Worm (Caenorhabditis elegans) whole organism, L4 larva: ENCODE results near the gene H02F09.3.

Experiments used
- dpl-1 ChIP-seq: fragments of 150-350 bp; optimal IDR thresholded peaks from 2 replicates; lab custom pipeline; 2014; ENCODE audit warnings: missing biosample characterization, missing genetic modification reagents, missing genetic modification characterization
- lin-15B ChIP-seq: fragments of 150-350 bp; sonication (generic microtip); optimal IDR thresholded peaks from 3 replicates; lab custom pipeline; 2014; ENCODE audit warnings: missing biosample characterization, missing genetic modification characterization
- lin-29 ChIP-seq: fragments of 200-800 bp; sonication (Bioruptor generic); IDR thresholded peaks from 2 replicates; pipeline ENCODE4 v1.3.6; 2022; ENCODE audit warnings: missing genetic modification reagents, missing genetic modification characterization, missing compliant biosample characterization
- mdl-1 ChIP-seq, 2 experiments: fragments of 150-350 bp in 1 of 2; sonication (generic microtip) in 1 of 2; optimal IDR thresholded peaks; 2 replicates each; lab custom pipeline; 2014 to 2017; ENCODE audit warnings: missing biosample characterization in 2 of 2, missing genetic modification characterization in 2 of 2

DNA sequence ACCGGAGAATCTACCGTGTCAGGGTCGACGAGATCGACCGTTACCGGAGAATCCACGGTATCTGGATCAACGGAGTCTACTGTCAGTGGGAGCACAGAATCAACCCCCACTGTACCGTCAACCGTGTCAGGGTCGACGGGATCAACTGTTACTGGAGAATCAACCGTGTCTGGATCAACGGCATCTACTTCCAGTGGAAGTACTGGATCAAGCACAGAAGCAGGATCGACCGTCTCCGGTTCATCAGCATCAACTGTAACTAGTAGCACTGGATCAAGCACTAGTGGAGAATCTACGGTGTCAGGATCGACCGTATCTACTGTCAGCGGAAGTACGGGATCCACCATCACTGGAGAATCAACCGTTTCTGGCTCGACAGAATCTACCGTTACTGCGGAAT lies 3.5 kb downstream of the H02F09.3 start, which contains the start of gene H02F09.2:
- TF ChIP-seq lin-29 (GFP tag; lab: Robert Waterston, UW) (no peak), mdl-1 (tag; optimal IDR thresholded peaks at IDR 0.05; lab: Kevin White, UChicago) (no peak), dpl-1 (GFP tag; lab: Kevin White, UChicago) (no peak), lin-15B (tag; lab: Kevin White, UChicago) (no peak)
